Worm (Caenorhabditis elegans) whole organism, L4/young adult: ENCODE data around the gene msa-1.

Experiments used
- dao-5 ChIP-seq: sonication (generic microtip); optimal IDR thresholded peaks from 2 replicates; lab custom pipeline; 2016; ENCODE audit warnings: missing genotype, missing genetic modification characterization, moderate library complexity, missing compliant biosample characterization
- him-1 ChIP-seq: sonication (generic microtip); optimal IDR thresholded peaks from 2 replicates; lab custom pipeline; 2016; ENCODE audit warnings: missing genotype, missing genetic modification reagents, missing genetic modification characterization, missing compliant biosample characterization

ce11 chrIV:9096160-9096879, 7.9 kb downstream of the msa-1 start, which contains the start of the genes znf-706 and cpna-3:
- TF ChIP-seq him-1 (tag; lab: Kevin White, UChicago) (no peak), dao-5 (tag; lab: Kevin White, UChicago) (no peak)
